Worm (Caenorhabditis elegans): ENCODE results near the gene Y43F8C.3.

DNA sequence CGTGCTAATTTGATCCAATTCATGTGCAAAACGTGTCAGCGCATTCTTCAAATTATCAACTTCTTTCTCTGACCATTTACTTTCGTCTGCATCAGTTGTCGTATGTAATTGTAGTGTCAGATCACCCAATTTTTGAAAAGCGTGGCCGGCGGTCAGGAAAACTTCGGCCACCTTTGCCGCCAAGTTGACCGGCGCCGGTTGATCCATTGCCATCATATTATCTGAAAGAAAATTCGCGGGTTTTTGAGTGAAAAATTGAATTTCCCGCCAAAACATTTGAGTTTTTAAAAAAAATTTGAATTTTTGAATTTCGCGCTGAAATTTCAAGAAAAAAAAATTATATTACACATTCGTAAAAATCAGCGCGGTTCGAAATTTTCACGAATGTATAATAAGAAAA is 15.5 kb upstream of the Y43F8C.3 start:
- no peak for TF ChIP-seq nhr-237 (tag; optimal IDR thresholded peaks at IDR 0.05)
- TF ChIP-seq nhr-28 (tag; optimal IDR thresholded peaks at IDR 0.05) = no peak
- TF ChIP-seq ztf-11 (tag; optimal IDR thresholded peaks at IDR 0.05) = no peak
- TF ChIP-seq snpc-4 (tag; optimal IDR thresholded peaks at IDR 0.05) = no peak
- TF ChIP-seq ceh-83 (GFP tag; optimal IDR thresholded peaks at IDR 0.05) = no peak
- no peak for TF ChIP-seq ces-1 (GFP tag; optimal IDR thresholded peaks at IDR 0.05)
- no peak for TF ChIP-seq unc-62 (GFP tag; optimal IDR thresholded peaks at IDR 0.05)
- TF ChIP-seq mep-1 (tag; optimal IDR thresholded peaks at IDR 0.05) = no peak

Data from whole organism, mixed stage, embryonic.